Worm (Caenorhabditis elegans) whole organism, midembryonic: ENCODE results near the gene D1086.17.
A peak's percentile ranks its signal among the peaks of the same experiment; 100 is the strongest.
"Not testable (repeated sequence)": the region's sequence is repeated elsewhere in the genome, so short reads cannot be mapped to it uniquely, and the experiment has no call there.

ENCODE experiments used
- T22C8.4 ChIP-seq: fragments of 200-800 bp; sonication (Bioruptor generic); IDR thresholded peaks from 2 replicates; pipeline ENCODE4 v1.3.6; 2022; ENCODE audit warnings: missing genetic modification characterization, missing compliant biosample characterization
- cog-1 ChIP-seq: sonication (generic microtip); optimal IDR thresholded peaks from 2 replicates; lab custom pipeline; 2016; ENCODE audit warnings: missing genetic modification characterization, missing compliant biosample characterization
- flt-1 ChIP-seq: fragments of 200-800 bp; sonication (Bioruptor generic); IDR thresholded peaks from 2 replicates; pipeline ENCODE4 v1.3.6; 2022; ENCODE audit warnings: missing genetic modification characterization, missing compliant biosample characterization
- klf-2 ChIP-seq: fragments of 200-800 bp; sonication (Bioruptor generic); conservative IDR thresholded peaks from 2 replicates; pipeline ENCODE4 v1.3.6; 2022; ENCODE audit warnings: missing genetic modification reagents, missing genetic modification characterization, missing compliant biosample characterization
- med-1 ChIP-seq: sonication (generic microtip); optimal IDR thresholded peaks from 2 replicates; lab custom pipeline; 2017; ENCODE audit warnings: missing genetic modification characterization, mild to moderate bottlenecking, missing compliant biosample characterization, antibody characterized with exemption, missing genetic modification reagents; ENCODE audit not compliant: insufficient read depth
- ref-1 ChIP-seq: fragments of 200-800 bp; sonication (Bioruptor generic); conservative IDR thresholded peaks from 2 replicates; pipeline ENCODE4 v1.3.6; 2022; ENCODE audit warnings: missing genetic modification reagents, missing genetic modification characterization, missing compliant biosample characterization
- tab-1 ChIP-seq: fragments of 200-800 bp; sonication (Bioruptor generic); IDR thresholded peaks from 2 replicates; pipeline ENCODE4 v1.3.6; 2022; ENCODE audit warnings: missing genetic modification characterization, missing compliant biosample characterization
- ztf-23 ChIP-seq: fragments of 200-800 bp; sonication (Bioruptor generic); IDR thresholded peaks from 2 replicates; pipeline ENCODE4 v1.3.6; 2022; ENCODE audit warnings: missing genetic modification reagents, missing genetic modification characterization, missing compliant biosample characterization
- ztf-29 ChIP-seq: fragments of 200-800 bp; sonication (Bioruptor generic); IDR thresholded peaks from 2 replicates; pipeline ENCODE4 v1.3.6; 2022; ENCODE audit warnings: missing genetic modification reagents, missing genetic modification characterization, missing compliant biosample characterization

The D1086.17 gene

ce11 chrV:14067816-14068296, at the start of gene D1086.17:
TSS of gene D1086.17 (plus strand) at chrV:14067866.
- TF ChIP-seq T22C8.4 (GFP tag; lab: Robert Waterston, UW) (no peak), klf-2 (GFP tag; lab: Robert Waterston, UW) (no peak), flt-1 (no peak), med-1 (GFP tag; lab: Kevin White, UChicago) (no peak), ztf-23 (GFP tag; lab: Robert Waterston, UW) (no peak), cog-1 (tag; lab: Kevin White, UChicago) (no peak), tab-1 (GFP tag; lab: Robert Waterston, UW) (no peak), ztf-29 (GFP tag; lab: Robert Waterston, UW) (no peak), ref-1 (no peak)

ce11 chrV:14018640-14019039, 49.0 kb upstream of the D1086.17 start, which contains the start of the genes mtl-2 and T08G5.1:
TSS of gene mtl-2 (minus strand) at chrV:14018673.
TSS of gene T08G5.1 (plus strand) at chrV:14018766.
- TF ChIP-seq tab-1 (GFP tag; lab: Robert Waterston, UW) (no peak), ref-1 (no peak), flt-1 (no peak)

- no peak for TF ChIP-seq cog-1 (tag; lab: Kevin White, UChicago)
- no peak for TF ChIP-seq tab-1 (GFP tag; lab: Robert Waterston, UW)
- no peak for TF ChIP-seq ztf-23 (GFP tag; lab: Robert Waterston, UW)
- TF ChIP-seq T22C8.4 (GFP tag; lab: Robert Waterston, UW): no peak
- no peak for TF ChIP-seq ztf-29 (GFP tag; lab: Robert Waterston, UW)
- TF ChIP-seq med-1 (GFP tag; lab: Kevin White, UChicago): no peak
- TF ChIP-seq ref-1: no peak
- TF ChIP-seq klf-2 (GFP tag; lab: Robert Waterston, UW): no peak
- TF ChIP-seq flt-1: no peak
Observed at ce11 chrV:14023074-14023473, 44.6 kb upstream of the D1086.17 start, which contains the start of gene T08G5.15. TSS of gene T08G5.15 (minus strand) at chrV:14023174.

- TF ChIP-seq flt-1 (no peak), med-1 (GFP tag; lab: Kevin White, UChicago) (no peak), ref-1 (no peak), klf-2 (GFP tag; lab: Robert Waterston, UW) (no peak), tab-1 (GFP tag; lab: Robert Waterston, UW) (no peak), ztf-29 (GFP tag; lab: Robert Waterston, UW) (no peak), T22C8.4 (GFP tag; lab: Robert Waterston, UW) (no peak), cog-1 (tag; lab: Kevin White, UChicago) (no peak), ztf-23 (GFP tag; lab: Robert Waterston, UW) (no peak)
Observed at ce11 chrV:14026194-14026593, 41.5 kb upstream of the D1086.17 start, which contains the start of gene T08G5.2. TSS of gene T08G5.2 (minus strand) at chrV:14026294.

- TF ChIP-seq cog-1 (tag; lab: Kevin White, UChicago) (no peak), ztf-23 (GFP tag; lab: Robert Waterston, UW) (no peak), ztf-29 (GFP tag; lab: Robert Waterston, UW) (no peak), T22C8.4 (GFP tag; lab: Robert Waterston, UW) (no peak), med-1 (GFP tag; lab: Kevin White, UChicago) (no peak), tab-1 (GFP tag; lab: Robert Waterston, UW) (no peak), flt-1 (no peak), klf-2 (GFP tag; lab: Robert Waterston, UW) (no peak), ref-1 (no peak)
Observed at ce11 chrV:14027384-14027783, 40.3 kb upstream of the D1086.17 start, which contains the start of gene T08G5.3. TSS of gene T08G5.3 (minus strand) at chrV:14027484.

ce11 chrV:14028256-14028743, 39.4 kb upstream of the D1086.17 start:
- TF ChIP-seq tab-1 (GFP tag; lab: Robert Waterston, UW) (0 out of 2 replicates have a peak, but pooled peaks have one; percentile 68), flt-1 (peak; percentile 70; the same call in 1 of the 2 replicates), cog-1 (tag; lab: Kevin White, UChicago) (no peak)

ce11 chrV:14033649-14034048, 34.0 kb upstream of the D1086.17 start, which contains the start of gene ins-10:
TSS of gene ins-10 (plus strand) at chrV:14033949.
- TF ChIP-seq T22C8.4 (GFP tag; lab: Robert Waterston, UW) (no peak), cog-1 (tag; lab: Kevin White, UChicago) (no peak)

ce11 chrV:14038328-14039084, 29.2 kb upstream of the D1086.17 start, which contains the start of gene vps-39:
TSS of gene vps-39 (minus strand) at chrV:14038378.
- peak; percentile 84 for TF ChIP-seq klf-2 (GFP tag; lab: Robert Waterston, UW)
- TF ChIP-seq ref-1: peak; percentile 35; the same call in 1 of the 2 replicates
- TF ChIP-seq tab-1 (GFP tag; lab: Robert Waterston, UW): peak; percentile 62; the same call in 1 of the 2 replicates
- peak; percentile 90 for TF ChIP-seq ztf-23 (GFP tag; lab: Robert Waterston, UW)
- TF ChIP-seq flt-1: peak; percentile 83
- TF ChIP-seq med-1 (GFP tag; lab: Kevin White, UChicago): peak; percentile 36
- TF ChIP-seq ztf-29 (GFP tag; lab: Robert Waterston, UW): peak; percentile 7; the same call in 1 of the 2 replicates
- peak; percentile 65 for TF ChIP-seq T22C8.4 (GFP tag; lab: Robert Waterston, UW)

- not testable (repeated sequence) for TF ChIP-seq ztf-29 (GFP tag; lab: Robert Waterston, UW); ztf-23 (GFP tag; lab: Robert Waterston, UW); cog-1 (tag; lab: Kevin White, UChicago)
Observed at ce11 chrV:14049274-14049673, 18.4 kb upstream of the D1086.17 start, which contains the start of gene F58D12.1. TSS of gene F58D12.1 (plus strand) at chrV:14049574.
